Fruit fly (Drosophila melanogaster): ENCODE measurements around the gene Grip.

DNA sequence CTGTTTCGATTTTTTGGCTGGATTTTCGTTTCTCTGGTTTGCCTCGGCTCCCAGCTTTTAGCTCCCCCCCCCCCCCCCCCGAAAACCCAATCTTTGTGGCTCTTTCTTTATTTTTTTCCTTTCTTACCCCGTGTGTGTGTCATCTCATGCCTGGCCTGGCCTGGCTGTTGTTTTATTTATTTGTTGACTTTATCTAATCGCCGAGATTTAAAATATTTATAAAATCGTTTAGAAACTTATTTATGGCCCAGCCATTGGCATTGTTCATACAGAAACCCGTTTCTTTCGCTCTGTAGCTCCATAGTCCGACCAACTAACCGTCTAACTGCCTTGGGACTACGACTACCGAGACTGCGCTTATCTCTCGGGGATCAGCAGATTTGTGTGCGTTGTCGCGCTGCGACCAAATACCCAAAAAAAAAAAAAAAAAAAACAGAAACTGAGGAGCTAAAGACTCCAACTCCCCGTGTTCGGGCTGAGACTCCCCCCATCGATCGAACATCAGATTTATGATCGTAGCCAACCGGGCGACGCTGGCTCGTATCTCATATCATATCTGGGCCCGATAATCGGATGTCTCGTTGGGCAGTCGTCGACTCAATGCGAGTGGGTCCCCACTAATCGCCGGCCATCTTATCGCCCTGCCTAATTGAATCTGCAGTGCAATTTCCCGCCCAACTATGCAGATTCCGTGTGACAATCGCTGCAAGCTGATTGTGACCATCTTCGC, 44.6 kb downstream of the Grip start:
- no peak for TF ChIP-seq CG8478 (optimal IDR thresholded peaks at IDR 0.05)
- TF ChIP-seq CTCF (optimal IDR thresholded peaks at IDR 0.05) = no peak

Measured in S2 (cell line).